Fruit fly (Drosophila melanogaster) whole organism, embryonic: ENCODE data around the gene KdelR.
A peak's percentile ranks its signal among the peaks of the same experiment; 100 is the strongest.

Experiments used
- Atf-2 ChIP-seq: fragments of 200-800 bp; sonication (Bioruptor generic); optimal IDR thresholded peaks from 2 replicates; lab custom pipeline; 2016; ENCODE audit warnings: missing biosample characterization, missing genetic modification characterization
- CG12219 ChIP-seq: fragments of 200-800 bp; sonication (Bioruptor generic); optimal IDR thresholded peaks from 3 replicates; lab custom pipeline; 2018; ENCODE audit warnings: missing biosample characterization, mild to moderate bottlenecking, missing genetic modification characterization
- CG13624 ChIP-seq: fragments of 200-800 bp; sonication (Bioruptor generic); optimal IDR thresholded peaks from 2 replicates; lab custom pipeline; 2016; ENCODE audit warnings: missing biosample characterization, missing genetic modification characterization
- CG14014 ChIP-seq: fragments of 200-800 bp; sonication (Bioruptor generic); IDR thresholded peaks from 2 replicates; pipeline ENCODE4 v1.3.6; 2022; ENCODE audit warnings: missing biosample characterization, missing genetic modification characterization
- CG14441 ChIP-seq: fragments of 200-800 bp; sonication (Bioruptor generic); IDR thresholded peaks from 2 replicates; pipeline ENCODE4 v1.3.6; 2022; ENCODE audit warnings: missing biosample characterization, missing genetic modification characterization
- CG14860 ChIP-seq: fragments of 200-800 bp; sonication (Bioruptor generic); IDR thresholded peaks from 3 replicates; pipeline ENCODE4 v1.3.6; 2022; ENCODE audit warnings: missing biosample characterization, missing genetic modification characterization; ENCODE audit not compliant: partially characterized antibody
- CG14965 ChIP-seq: fragments of 200-800 bp; sonication (Bioruptor generic); optimal IDR thresholded peaks from 2 replicates; lab custom pipeline; 2016; ENCODE audit warnings: missing biosample characterization, missing genetic modification characterization, borderline replicate concordance
- CG1603 ChIP-seq: fragments of 200-800 bp; sonication (Bioruptor generic); optimal IDR thresholded peaks from 2 replicates; lab custom pipeline; 2019; ENCODE audit warnings: missing biosample characterization, mild to moderate bottlenecking, missing genetic modification characterization, moderate library complexity
- CG17612 ChIP-seq: fragments of 200-800 bp; sonication (Bioruptor generic); IDR thresholded peaks from 2 replicates; pipeline ENCODE4 v1.3.6; 2022; ENCODE audit warnings: missing biosample characterization, missing genetic modification characterization
- CG18619 ChIP-seq: fragments of 200-800 bp; sonication (Bioruptor generic); optimal IDR thresholded peaks from 3 replicates; lab custom pipeline; 2017; ENCODE audit warnings: missing biosample characterization, mild to moderate bottlenecking, missing genetic modification characterization
- CG30431 ChIP-seq: fragments of 200-800 bp; sonication (Bioruptor generic); optimal IDR thresholded peaks from 2 replicates; lab custom pipeline; 2017; ENCODE audit warnings: missing biosample characterization, missing genetic modification characterization
- CG34376 ChIP-seq: fragments of 200-800 bp; sonication (Bioruptor generic); optimal IDR thresholded peaks from 2 replicates; lab custom pipeline; 2018; ENCODE audit warnings: missing biosample characterization, mild to moderate bottlenecking, missing genetic modification characterization
- CG34422 ChIP-seq: fragments of 200-800 bp; sonication (Bioruptor generic); IDR thresholded peaks from 3 replicates; pipeline ENCODE4 v1.3.6; 2022; ENCODE audit warnings: missing biosample characterization, missing genetic modification characterization
- CG42726 ChIP-seq: fragments of 200-800 bp; sonication (Bioruptor generic); IDR thresholded peaks from 2 replicates; pipeline ENCODE4 v1.3.6; 2022; ENCODE audit warnings: missing biosample characterization, missing genetic modification characterization; ENCODE audit not compliant: partially characterized antibody
- CG7963 ChIP-seq: fragments of 200-800 bp; sonication (Bioruptor generic); IDR thresholded peaks from 3 replicates; pipeline ENCODE4 v1.3.6; 2022; ENCODE audit warnings: missing biosample characterization, missing genetic modification characterization; ENCODE audit not compliant: partially characterized antibody
- CG9215 ChIP-seq: fragments of 200-800 bp; sonication (Bioruptor generic); IDR thresholded peaks from 2 replicates; pipeline ENCODE4 v1.3.6; 2022; ENCODE audit warnings: missing biosample characterization, missing genetic modification characterization
- CTCF ChIP-seq: fragments of 200-800 bp; sonication (Bioruptor generic); optimal IDR thresholded peaks from 2 replicates; lab custom pipeline; 2017; ENCODE audit warnings: missing biosample characterization, mild to moderate bottlenecking, missing genetic modification characterization, moderate library complexity
- D19B ChIP-seq: fragments of 200-800 bp; sonication (Bioruptor generic); optimal IDR thresholded peaks from 2 replicates; lab custom pipeline; 2017; ENCODE audit warnings: missing biosample characterization, mild to moderate bottlenecking, missing genetic modification characterization
- Dad ChIP-seq: fragments of 200-800 bp; sonication (Bioruptor generic); optimal IDR thresholded peaks from 3 replicates; lab custom pipeline; 2016; ENCODE audit warnings: missing biosample characterization, missing genetic modification characterization
- Doc3 ChIP-seq: fragments of 200-800 bp; sonication (Bioruptor generic); IDR thresholded peaks from 3 replicates; pipeline ENCODE4 v1.3.6; 2022; ENCODE audit warnings: missing biosample characterization, missing genetic modification characterization; ENCODE audit not compliant: partially characterized antibody
- Fer1 ChIP-seq: fragments of 200-800 bp; sonication (Bioruptor generic); optimal IDR thresholded peaks from 2 replicates; lab custom pipeline; 2017; ENCODE audit warnings: missing biosample characterization, mild to moderate bottlenecking, missing genetic modification characterization
- HLH54F ChIP-seq: fragments of 200-800 bp; sonication (Bioruptor generic); optimal IDR thresholded peaks from 3 replicates; lab custom pipeline; 2016; ENCODE audit warnings: missing biosample characterization, missing genetic modification characterization
- HmgD ChIP-seq: fragments of 200-800 bp; sonication (Bioruptor generic); optimal IDR thresholded peaks from 3 replicates; lab custom pipeline; 2016; ENCODE audit warnings: missing biosample characterization, missing genetic modification characterization
- Hr51 ChIP-seq, 2 experiments: fragments of 200-800 bp; sonication (Bioruptor generic); optimal IDR thresholded peaks; 2 replicates in 1 of 2; 3 replicates in 1 of 2; lab custom pipeline; 2016 to 2018; ENCODE audit warnings: missing biosample characterization in 2 of 2, missing genetic modification characterization in 2 of 2, mild to moderate bottlenecking in 1 of 2, moderate library complexity in 1 of 2
- MBD-R2 ChIP-seq: fragments of 200-800 bp; sonication (Bioruptor generic); IDR thresholded peaks from 2 replicates; pipeline ENCODE4 v1.3.6; 2022; ENCODE audit warnings: missing biosample characterization, missing genetic modification characterization
- Med ChIP-seq: fragments of 200-800 bp; sonication (Bioruptor generic); peaks from one replicate; lab custom pipeline; 2016; ENCODE audit warnings: missing biosample characterization, missing genetic modification characterization, mild to moderate bottlenecking, inconsistent platforms, moderate library complexity
- PHDP ChIP-seq: fragments of 200-800 bp; sonication (Bioruptor generic); optimal IDR thresholded peaks from 3 replicates; lab custom pipeline; 2018; ENCODE audit warnings: missing biosample characterization, mild to moderate bottlenecking, missing genetic modification characterization, moderate library complexity
- Poxn ChIP-seq: fragments of 200-800 bp; sonication (Bioruptor generic); IDR thresholded peaks from 2 replicates; pipeline ENCODE4 v1.3.6; 2022; ENCODE audit warnings: missing biosample characterization, missing genetic modification characterization
- Scr ChIP-seq: fragments of 200-800 bp; sonication (Bioruptor generic); IDR thresholded peaks from 2 replicates; pipeline ENCODE4 v1.3.6; 2022; ENCODE audit warnings: missing biosample characterization, missing genetic modification characterization; ENCODE audit not compliant: partially characterized antibody
- ato ChIP-seq: fragments of 200-800 bp; sonication (Bioruptor generic); IDR thresholded peaks from 2 replicates; pipeline ENCODE4 v1.3.6; 2022; ENCODE audit warnings: missing biosample characterization, missing genetic modification characterization; ENCODE audit not compliant: partially characterized antibody
- bbx ChIP-seq: fragments of 200-800 bp; sonication (Bioruptor generic); IDR thresholded peaks from 2 replicates; pipeline ENCODE4 v1.3.6; 2022; ENCODE audit warnings: missing biosample characterization, missing genetic modification characterization; ENCODE audit not compliant: partially characterized antibody
- chif ChIP-seq, 2 experiments: fragments of 200-800 bp; sonication (Bioruptor generic); optimal IDR thresholded peaks; 3 replicates each; lab custom pipeline; 2016; ENCODE audit warnings: missing biosample characterization in 2 of 2, missing genetic modification characterization in 2 of 2
- cwo ChIP-seq: fragments of 200-800 bp; sonication (Bioruptor generic); optimal IDR thresholded peaks from 3 replicates; lab custom pipeline; 2017; ENCODE audit warnings: missing biosample characterization, missing genetic modification characterization, mild to moderate bottlenecking, moderate library complexity, missing genetic modification reagents
- disco-r ChIP-seq: fragments of 200-800 bp; sonication (Bioruptor generic); optimal IDR thresholded peaks from 2 replicates; lab custom pipeline; 2016; ENCODE audit warnings: missing biosample characterization, missing genetic modification characterization
- dysf ChIP-seq: fragments of 200-800 bp; sonication (Bioruptor generic); IDR thresholded peaks from 3 replicates; pipeline ENCODE4 v1.3.6; 2022; ENCODE audit warnings: missing biosample characterization, missing genetic modification characterization
- exex ChIP-seq: fragments of 200-800 bp; sonication (Bioruptor generic); optimal IDR thresholded peaks from 4 replicates; lab custom pipeline; 2018; ENCODE audit warnings: missing biosample characterization, mild to moderate bottlenecking, missing genetic modification characterization, moderate library complexity
- gro ChIP-seq: fragments of 200-800 bp; sonication (Bioruptor generic); optimal IDR thresholded peaks from 2 replicates; lab custom pipeline; 2016; ENCODE audit warnings: missing biosample characterization, missing genetic modification characterization
- hbn ChIP-seq: fragments of 200-800 bp; sonication (Bioruptor generic); IDR thresholded peaks from 2 replicates; pipeline ENCODE4 v1.3.6; 2022; ENCODE audit warnings: missing biosample characterization, missing genetic modification characterization; ENCODE audit not compliant: partially characterized antibody
- lilli ChIP-seq: fragments of 200-800 bp; sonication (Bioruptor generic); optimal IDR thresholded peaks from 3 replicates; lab custom pipeline; 2016; ENCODE audit warnings: missing biosample characterization, missing genetic modification characterization
- luna ChIP-seq: fragments of 200-800 bp; sonication (Bioruptor generic); optimal IDR thresholded peaks from 2 replicates; lab custom pipeline; 2016; ENCODE audit warnings: missing biosample characterization, missing genetic modification characterization
- mam ChIP-seq: fragments of 200-800 bp; sonication (Bioruptor generic); optimal IDR thresholded peaks from 3 replicates; lab custom pipeline; 2016; ENCODE audit warnings: missing biosample characterization, missing genetic modification characterization
- nerfin-2 ChIP-seq: fragments of 200-800 bp; sonication (Bioruptor generic); IDR thresholded peaks from 2 replicates; pipeline ENCODE4 v1.3.6; 2022; ENCODE audit warnings: missing biosample characterization, missing genetic modification characterization; ENCODE audit not compliant: partially characterized antibody
- pfk ChIP-seq: fragments of 200-800 bp; sonication (Bioruptor generic); optimal IDR thresholded peaks from 2 replicates; lab custom pipeline; 2018; ENCODE audit warnings: missing biosample characterization, mild to moderate bottlenecking, missing genetic modification characterization, moderate library complexity
- pita ChIP-seq: fragments of 200-800 bp; sonication (Bioruptor generic); optimal IDR thresholded peaks from 2 replicates; lab custom pipeline; 2017; ENCODE audit warnings: missing biosample characterization, mild to moderate bottlenecking, missing genetic modification characterization
- pum ChIP-seq: fragments of 200-800 bp; sonication (Bioruptor generic); optimal IDR thresholded peaks from 2 replicates; lab custom pipeline; 2016; ENCODE audit warnings: missing biosample characterization, missing genetic modification characterization
- repo ChIP-seq: fragments of 200-800 bp; sonication (Bioruptor generic); optimal IDR thresholded peaks from 2 replicates; lab custom pipeline; 2016; ENCODE audit warnings: missing biosample characterization, missing genetic modification characterization
- scrt ChIP-seq: fragments of 200-800 bp; sonication (Bioruptor generic); optimal IDR thresholded peaks from 2 replicates; lab custom pipeline; 2018; ENCODE audit warnings: missing biosample characterization, mild to moderate bottlenecking, missing genetic modification characterization, moderate library complexity
- sd ChIP-seq: fragments of 200-800 bp; sonication (Bioruptor generic); optimal IDR thresholded peaks from 3 replicates; lab custom pipeline; 2018; ENCODE audit warnings: missing biosample characterization, mild to moderate bottlenecking, missing genetic modification characterization, moderate library complexity
- tna ChIP-seq: fragments of 200-800 bp; sonication (Bioruptor generic); IDR thresholded peaks from 2 replicates; pipeline ENCODE4 v1.3.6; 2022; ENCODE audit warnings: missing biosample characterization, missing genetic modification characterization; ENCODE audit not compliant: partially characterized antibody
- twi ChIP-seq: fragments of 200-800 bp; optimal IDR thresholded peaks from 2 replicates; lab custom pipeline; 2019; ENCODE audit warnings: missing biosample characterization, mild to moderate bottlenecking, missing genetic modification characterization, moderate library complexity
- vvl ChIP-seq: fragments of 200-800 bp; sonication (Bioruptor generic); IDR thresholded peaks from 2 replicates; pipeline ENCODE4 v1.3.6; 2022; ENCODE audit warnings: missing biosample characterization, missing genetic modification characterization
- zf30C ChIP-seq: fragments of 200-800 bp; sonication (Bioruptor generic); optimal IDR thresholded peaks from 3 replicates; lab custom pipeline; 2018; ENCODE audit warnings: missing biosample characterization, mild to moderate bottlenecking, missing genetic modification characterization

KdelR gene

DNA sequence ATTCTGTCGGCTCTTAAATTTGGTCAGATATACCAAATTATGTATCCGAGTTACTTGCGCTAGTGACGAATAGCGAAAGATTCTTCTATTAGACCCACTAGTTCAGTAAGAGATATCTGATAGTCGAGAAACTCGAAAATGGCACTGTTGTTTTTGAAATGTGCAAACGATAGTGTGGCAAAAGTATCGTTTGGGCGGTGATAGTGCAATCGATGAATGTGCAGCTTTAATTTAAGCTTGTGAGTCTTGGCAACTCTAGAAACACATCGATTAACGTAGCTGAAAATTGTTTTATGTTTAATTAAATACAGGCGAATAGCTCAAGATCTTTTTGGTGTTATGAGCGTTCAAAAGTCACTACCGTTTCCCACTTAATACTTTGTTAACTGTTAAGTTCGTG is 10.6 kb downstream of the KdelR start, which contains the start of gene STUB1 (continued):
- no peak for TF ChIP-seq CG14441 (GFP tag; lab: Robert Waterston, UW)
- peak; percentile 8 for TF ChIP-seq repo
- TF ChIP-seq nerfin-2 (GFP tag; lab: Robert Waterston, UW): peak; percentile 97
- peak; percentile 97 for TF ChIP-seq hbn (GFP tag; lab: Robert Waterston, UW)
- TF ChIP-seq MBD-R2 (GFP tag; lab: Robert Waterston, UW): peak; percentile 91
- TF ChIP-seq lilli (GFP tag; lab: Kevin White, UChicago): peak; percentile 31
- TF ChIP-seq CG14965 (GFP tag; lab: Kevin White, UChicago): no peak
- TF ChIP-seq chif (GFP tag; optimal IDR thresholded peaks at IDR 0.05; lab: Kevin White, UChicago): no peak
- TF ChIP-seq CG9215 (GFP tag; lab: Robert Waterston, UW): no peak
- peak; percentile 7 for TF ChIP-seq CG34376 (GFP tag; lab: Kevin White, UChicago)
- TF ChIP-seq Dad (GFP tag; lab: Kevin White, UChicago): peak; percentile 8
- TF ChIP-seq CG34422 (GFP tag; lab: Robert Waterston, UW): no peak
- TF ChIP-seq Med: peak; percentile 80
- no peak for TF ChIP-seq Atf-2
- peak; percentile 97 for TF ChIP-seq tna (GFP tag; lab: Robert Waterston, UW)
- no peak for TF ChIP-seq CG18619 (GFP tag; lab: Kevin White, UChicago)
- TF ChIP-seq mam (GFP tag; lab: Kevin White, UChicago): peak; percentile 43
- TF ChIP-seq vvl (GFP tag; lab: Robert Waterston, UW): peak; percentile 69
- peak; percentile 24 for TF ChIP-seq exex (tag; lab: Kevin White, UChicago)
- TF ChIP-seq CTCF (GFP tag; lab: Kevin White, UChicago): no peak
- peak; percentile 8 for TF ChIP-seq pum (GFP tag; lab: Kevin White, UChicago)
- no peak for TF ChIP-seq PHDP
- peak; percentile 26 for TF ChIP-seq Fer1 (GFP tag; lab: Kevin White, UChicago)
- no peak for TF ChIP-seq dysf
- TF ChIP-seq D19B: no peak
- TF ChIP-seq cwo: no peak
- no peak for TF ChIP-seq CG30431 (GFP tag; lab: Kevin White, UChicago)
- peak; percentile 13 for TF ChIP-seq HLH54F (GFP tag; lab: Kevin White, UChicago)
- TF ChIP-seq Hr51 (GFP tag; optimal IDR thresholded peaks at IDR 0.05; lab: Kevin White, UChicago): no peak
- TF ChIP-seq CG12219 (GFP tag; lab: Kevin White, UChicago): no peak
- TF ChIP-seq pita (GFP tag; lab: Kevin White, UChicago): no peak
- TF ChIP-seq luna (GFP tag; lab: Kevin White, UChicago): peak; percentile 3
- TF ChIP-seq gro: peak; percentile 30
- peak; percentile 96 for TF ChIP-seq Scr (GFP tag; lab: Robert Waterston, UW)
- TF ChIP-seq CG14860: peak; percentile 99
- TF ChIP-seq Doc3 (GFP tag; lab: Robert Waterston, UW): peak; percentile 97
- peak; percentile 93 for TF ChIP-seq ato (GFP tag; lab: Robert Waterston, UW)
- peak; percentile 98 for TF ChIP-seq CG42726
- TF ChIP-seq CG14014 (GFP tag; lab: Robert Waterston, UW): 0 out of 2 replicates have a peak, but pooled peaks have one; percentile 14

DNA sequence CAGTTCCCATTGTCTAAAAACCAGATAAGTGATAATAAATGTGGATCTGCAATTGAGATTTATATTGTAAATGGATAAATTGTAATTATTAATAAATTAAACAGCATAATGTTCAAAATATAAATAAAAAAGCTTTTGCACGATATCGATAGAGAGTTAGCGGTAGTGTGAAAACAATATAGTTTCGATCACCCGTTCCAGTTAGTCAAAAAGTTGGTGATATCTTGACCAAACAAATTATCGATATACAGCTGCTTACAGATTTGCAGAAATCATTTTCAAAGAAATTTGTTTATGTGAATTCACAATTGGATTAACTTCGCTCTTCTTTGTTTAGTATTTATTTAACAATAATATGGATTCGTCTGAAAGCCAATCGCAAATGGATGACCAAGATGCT is 12.5 kb downstream of the KdelR start, which contains the start of gene Nse4:
Gene Nse4 (plus strand): TSS at position 267 of the 400 bp plus-strand sequence.
- TF ChIP-seq pfk (GFP tag; lab: Kevin White, UChicago) (peak; percentile 70), CG42726 (no peak), CG1603 (peak; percentile 99), Poxn (GFP tag; lab: Robert Waterston, UW) (no peak), twi (tag; lab: Kevin White, UChicago) (no peak), sd (tag; lab: Kevin White, UChicago) (no peak), scrt (GFP tag; lab: Kevin White, UChicago) (no peak), CG7963 (GFP tag; lab: Robert Waterston, UW) (peak; percentile 90), zf30C (GFP tag; lab: Kevin White, UChicago) (no peak), CG14441 (GFP tag; lab: Robert Waterston, UW) (no peak), CG17612 (GFP tag; lab: Robert Waterston, UW) (no peak), HmgD (GFP tag; lab: Kevin White, UChicago) (no peak), CG13624 (GFP tag; lab: Kevin White, UChicago) (no peak), disco-r (GFP tag; lab: Kevin White, UChicago) (no peak), bbx (GFP tag; lab: Robert Waterston, UW) (peak; percentile 89)
